Worm (Caenorhabditis elegans): Measurements from ENCODE around the gene ccdc-55.

The ccdc-55 gene

ce11 chrIII:4191091-4191638 lies 22.6 kb upstream of the ccdc-55 start, which contains the start of gene dnj-16:
TSS of gene dnj-16 (plus strand) at chrIII:4191141.
- TF ChIP-seq ztf-4 (tag; optimal IDR thresholded peaks at IDR 0.05) (peak; percentile 23), mab-5 (tag; optimal IDR thresholded peaks at IDR 0.05) (peak; percentile 16), mdl-1 (tag; optimal IDR thresholded peaks at IDR 0.05) (peak in 1 of 2 experiments; percentile 2), nhr-129 (tag; optimal IDR thresholded peaks at IDR 0.05) (peak; percentile 66), ztf-1 (GFP tag; conservative IDR thresholded peaks at IDR 0.05) (no peak), lsy-2 (tag; optimal IDR thresholded peaks at IDR 0.05) (peak; percentile 8 to 55), lin-13 (GFP tag; optimal IDR thresholded peaks at IDR 0.05) (peak; percentile 29), unc-55 (GFP tag; optimal IDR thresholded peaks at IDR 0.05) (peak; percentile 94), unc-39 (tag; optimal IDR thresholded peaks at IDR 0.05) (no peak), crh-2 (tag; optimal IDR thresholded peaks at IDR 0.05) (peak; percentile 74), sma-3 (GFP tag; optimal IDR thresholded peaks at IDR 0.05) (no peak), fos-1 (tag; optimal IDR thresholded peaks at IDR 0.05) (peak; percentile 97), sma-9 (GFP tag; optimal IDR thresholded peaks at IDR 0.05) (peak; percentile 12), sma-9 (tag; optimal IDR thresholded peaks at IDR 0.05) (no peak), ZK546.5 (tag; optimal IDR thresholded peaks at IDR 0.05) (no peak), C34F6.9 (tag; optimal IDR thresholded peaks at IDR 0.05) (peak; percentile 87)

- no peak for TF ChIP-seq unc-62 (GFP tag; optimal IDR thresholded peaks at IDR 0.05)
- TF ChIP-seq mdl-1 (tag; optimal IDR thresholded peaks at IDR 0.05): no peak
- no peak for TF ChIP-seq blmp-1 (tag; optimal IDR thresholded peaks at IDR 0.05; ENCODE audit: insufficient read depth)
- no peak for TF ChIP-seq dmd-4 (tag; optimal IDR thresholded peaks at IDR 0.05)
- TF ChIP-seq fos-1 (tag; optimal IDR thresholded peaks at IDR 0.05): no peak
- TF ChIP-seq mbf-1 (tag; optimal IDR thresholded peaks at IDR 0.05): no peak
- no peak for TF ChIP-seq egl-27 (tag; optimal IDR thresholded peaks at IDR 0.05)
Measured at ce11 chrIII:4190241-4190640, 21.7 kb upstream of the ccdc-55 start, which contains the start of gene spp-28. TSS of gene spp-28 (minus strand) at chrIII:4190341.

- no peak for TF ChIP-seq unc-39 (tag; optimal IDR thresholded peaks at IDR 0.05)
- TF ChIP-seq ceh-82 (tag; optimal IDR thresholded peaks at IDR 0.05): no peak
- TF ChIP-seq gmeb-1 (tag; optimal IDR thresholded peaks at IDR 0.05): no peak
- TF ChIP-seq nhr-23 (tag; optimal IDR thresholded peaks at IDR 0.05): no peak
- TF ChIP-seq ztf-4 (tag; optimal IDR thresholded peaks at IDR 0.05): no peak
- no peak for TF ChIP-seq nhr-6 (tag; optimal IDR thresholded peaks at IDR 0.05)
- TF ChIP-seq ceh-16 (tag; optimal IDR thresholded peaks at IDR 0.05): no peak
- TF ChIP-seq blmp-1 (tag; optimal IDR thresholded peaks at IDR 0.05; ENCODE audit: insufficient read depth): peak; percentile 84
- TF ChIP-seq sem-4 (tag; optimal IDR thresholded peaks at IDR 0.05): no peak
- TF ChIP-seq ZK546.5 (tag; optimal IDR thresholded peaks at IDR 0.05): no peak
- no peak for TF ChIP-seq nhr-11 (tag; optimal IDR thresholded peaks at IDR 0.05)
- TF ChIP-seq fos-1 (tag; optimal IDR thresholded peaks at IDR 0.05): peak; percentile 17
- TF ChIP-seq elt-3 (tag; optimal IDR thresholded peaks at IDR 0.05): no peak
- TF ChIP-seq unc-55 (GFP tag; optimal IDR thresholded peaks at IDR 0.05): no peak
Measured at ce11 chrIII:4189602-4190001, 21.0 kb upstream of the ccdc-55 start.

ce11 chrIII:4187845-4188244 lies 19.3 kb upstream of the ccdc-55 start, which contains the start of gene R74.2:
TSS of gene R74.2 (plus strand) at chrIII:4188160.
- TF ChIP-seq blmp-1 (tag; optimal IDR thresholded peaks at IDR 0.05; ENCODE audit: insufficient read depth) (peak; percentile 75), skn-1 (tag; optimal IDR thresholded peaks at IDR 0.05) (no peak), nhr-21 (tag; optimal IDR thresholded peaks at IDR 0.05) (no peak), nhr-25 (tag; optimal IDR thresholded peaks at IDR 0.05) (peak; percentile 41), nhr-237 (tag; optimal IDR thresholded peaks at IDR 0.05) (no peak), egl-27 (tag; optimal IDR thresholded peaks at IDR 0.05) (no peak), unc-55 (GFP tag; optimal IDR thresholded peaks at IDR 0.05) (no peak), lin-11 (tag; optimal IDR thresholded peaks at IDR 0.05) (no peak), nhr-11 (tag; optimal IDR thresholded peaks at IDR 0.05) (no peak)

ce11 chrIII:4186751-4187309 lies 18.3 kb upstream of the ccdc-55 start, which contains the start of gene lars-1:
TSS of gene lars-1 (minus strand) at chrIII:4186801.
- TF ChIP-seq zag-1 (tag; optimal IDR thresholded peaks at IDR 0.05) (no peak), aly-2 (tag; optimal IDR thresholded peaks at IDR 0.05) (no peak), peb-1 (tag; optimal IDR thresholded peaks at IDR 0.05) (no peak), nhr-25 (tag; optimal IDR thresholded peaks at IDR 0.05) (no peak), ceh-82 (tag; optimal IDR thresholded peaks at IDR 0.05) (no peak), snpc-4 (tag; optimal IDR thresholded peaks at IDR 0.05) (no peak), lin-11 (tag; optimal IDR thresholded peaks at IDR 0.05) (no peak), C34F6.9 (tag; optimal IDR thresholded peaks at IDR 0.05) (peak; percentile 30), Y55F3AM.14 (GFP tag; optimal IDR thresholded peaks at IDR 0.05) (no peak), lsy-2 (tag; optimal IDR thresholded peaks at IDR 0.05) (peak in 1 of 2 experiments; percentile 12), crh-2 (tag; optimal IDR thresholded peaks at IDR 0.05) (peak; percentile 21), ama-1 (optimal IDR thresholded peaks at IDR 0.05) (no peak), F13H6.1 (tag; optimal IDR thresholded peaks at IDR 0.05) (no peak)

Measured in whole organism, L2 larva.